Fruit fly (Drosophila melanogaster) whole organism, embryonic: ENCODE measurements around the gene RpL34b.

Source experiments
- Bdp1 ChIP-seq: fragments of 200-800 bp; sonication (Bioruptor generic); optimal IDR thresholded peaks from 3 replicates; lab custom pipeline; 2016; ENCODE audit warnings: missing biosample characterization, missing genetic modification characterization
- Blimp-1 ChIP-seq: fragments of 200-800 bp; sonication (Bioruptor generic); optimal IDR thresholded peaks from 3 replicates; lab custom pipeline; 2018; ENCODE audit warnings: missing biosample characterization, missing genetic modification characterization, mild to moderate bottlenecking, moderate library complexity, missing genetic modification reagents
- CG10366 ChIP-seq: fragments of 200-800 bp; sonication (Bioruptor generic); IDR thresholded peaks from 2 replicates; pipeline ENCODE4 v1.3.6; 2022; ENCODE audit warnings: missing biosample characterization, missing genetic modification characterization
- CG10431 ChIP-seq: fragments of 200-800 bp; sonication (Bioruptor generic); optimal IDR thresholded peaks from 3 replicates; lab custom pipeline; 2018; ENCODE audit warnings: missing biosample characterization, mild to moderate bottlenecking, missing genetic modification characterization
- CG11085 ChIP-seq: fragments of 200-800 bp; sonication (Bioruptor generic); IDR thresholded peaks from 2 replicates; pipeline ENCODE4 v1.3.6; 2022; ENCODE audit warnings: missing biosample characterization, missing genetic modification characterization
- CG11247 ChIP-seq: fragments of 200-800 bp; sonication (Bioruptor generic); IDR thresholded peaks from 2 replicates; pipeline ENCODE4 v1.3.6; 2022; ENCODE audit warnings: missing biosample characterization, missing genetic modification characterization
- CG11504 ChIP-seq: fragments of 200-800 bp; sonication (Bioruptor generic); optimal IDR thresholded peaks from 3 replicates; lab custom pipeline; 2019; ENCODE audit warnings: missing biosample characterization, mild to moderate bottlenecking, missing genetic modification characterization, moderate library complexity
- CG13894 ChIP-seq: fragments of 200-800 bp; sonication (Bioruptor generic); optimal IDR thresholded peaks from 3 replicates; lab custom pipeline; 2018; ENCODE audit warnings: missing biosample characterization, mild to moderate bottlenecking, missing genetic modification characterization, moderate library complexity
- CG14710 ChIP-seq: fragments of 200-800 bp; sonication (Bioruptor generic); optimal IDR thresholded peaks from 3 replicates; lab custom pipeline; 2019; ENCODE audit warnings: missing biosample characterization, mild to moderate bottlenecking, missing genetic modification characterization, moderate library complexity
- CG14860 ChIP-seq: fragments of 200-800 bp; sonication (Bioruptor generic); IDR thresholded peaks from 3 replicates; pipeline ENCODE4 v1.3.6; 2022; ENCODE audit warnings: missing biosample characterization, missing genetic modification characterization; ENCODE audit not compliant: partially characterized antibody
- CG17328 ChIP-seq: fragments of 200-800 bp; sonication (Bioruptor generic); IDR thresholded peaks from 2 replicates; pipeline ENCODE4 v1.3.6; 2022; ENCODE audit warnings: missing biosample characterization, missing genetic modification characterization
- CG17829 ChIP-seq: fragments of 200-800 bp; optimal IDR thresholded peaks from 2 replicates; lab custom pipeline; 2019; ENCODE audit warnings: missing biosample characterization, mild to moderate bottlenecking, missing genetic modification characterization, moderate library complexity
- CG2199 ChIP-seq: fragments of 200-800 bp; sonication (Bioruptor generic); IDR thresholded peaks from 3 replicates; pipeline ENCODE4 v1.3.6; 2022; ENCODE audit warnings: missing biosample characterization, missing genetic modification characterization
- CG2875 ChIP-seq: fragments of 200-800 bp; sonication (Bioruptor generic); optimal IDR thresholded peaks from 2 replicates; lab custom pipeline; 2017; ENCODE audit warnings: missing biosample characterization, mild to moderate bottlenecking, missing genetic modification characterization, missing genetic modification reagents
- CG34224 ChIP-seq: fragments of 200-800 bp; sonication (Bioruptor generic); IDR thresholded peaks from 3 replicates; pipeline ENCODE4 v1.3.6; 2022; ENCODE audit warnings: missing biosample characterization, missing genetic modification characterization; ENCODE audit not compliant: partially characterized antibody
- CG3995 ChIP-seq: fragments of 200-800 bp; sonication (Bioruptor generic); optimal IDR thresholded peaks from 3 replicates; lab custom pipeline; 2016; ENCODE audit warnings: missing biosample characterization, missing genetic modification characterization
- CG9797 ChIP-seq: fragments of 200-800 bp; sonication (Bioruptor generic); optimal IDR thresholded peaks from 3 replicates; lab custom pipeline; 2018; ENCODE audit warnings: missing biosample characterization, mild to moderate bottlenecking, missing genetic modification characterization
- CrebB ChIP-seq: fragments of 200-800 bp; sonication (Bioruptor generic); optimal IDR thresholded peaks from 3 replicates; lab custom pipeline; 2018; ENCODE audit warnings: missing biosample characterization, mild to moderate bottlenecking, missing genetic modification characterization
- Dip2 ChIP-seq: fragments of 200-800 bp; sonication (Bioruptor generic); IDR thresholded peaks from 2 replicates; pipeline ENCODE4 v1.3.6; 2022; ENCODE audit warnings: missing biosample characterization, missing genetic modification characterization
- Doc3 ChIP-seq: fragments of 200-800 bp; sonication (Bioruptor generic); IDR thresholded peaks from 3 replicates; pipeline ENCODE4 v1.3.6; 2022; ENCODE audit warnings: missing biosample characterization, missing genetic modification characterization; ENCODE audit not compliant: partially characterized antibody
- H15 ChIP-seq: fragments of 200-800 bp; sonication (Bioruptor generic); IDR thresholded peaks from 3 replicates; pipeline ENCODE4 v1.3.6; 2022; ENCODE audit warnings: missing biosample characterization, missing genetic modification characterization
- Hr78 ChIP-seq, 2 experiments: fragments of 200-800 bp in 1 of 2; fragments of >200 bp in 1 of 2; sonication (Bioruptor generic) in 1 of 2; optimal IDR thresholded peaks; 2 replicates each; lab custom pipeline; 2017 to 2019; ENCODE audit warnings: missing biosample characterization in 2 of 2, missing genetic modification characterization in 2 of 2, mild to moderate bottlenecking in 1 of 2, moderate library complexity in 1 of 2
- Hsf ChIP-seq: fragments of 200-800 bp; sonication (Bioruptor generic); optimal IDR thresholded peaks from 3 replicates; lab custom pipeline; 2016; ENCODE audit warnings: missing biosample characterization, missing genetic modification characterization
- MESR4 ChIP-seq: fragments of 200-800 bp; sonication (Bioruptor generic); optimal IDR thresholded peaks from 2 replicates; lab custom pipeline; 2018; ENCODE audit warnings: missing biosample characterization, mild to moderate bottlenecking, missing genetic modification characterization, moderate library complexity
- NC2α ChIP-seq: fragments of 200-800 bp; sonication (Bioruptor generic); optimal IDR thresholded peaks from 2 replicates; lab custom pipeline; 2016; ENCODE audit warnings: missing biosample characterization, missing genetic modification characterization
- NC2β ChIP-seq: fragments of 200-800 bp; sonication (Bioruptor generic); optimal IDR thresholded peaks from 2 replicates; lab custom pipeline; 2016; ENCODE audit warnings: missing biosample characterization, missing genetic modification characterization
- Scr ChIP-seq: fragments of 200-800 bp; sonication (Bioruptor generic); IDR thresholded peaks from 2 replicates; pipeline ENCODE4 v1.3.6; 2022; ENCODE audit warnings: missing biosample characterization, missing genetic modification characterization; ENCODE audit not compliant: partially characterized antibody
- Sin3A ChIP-seq: fragments of >200 bp; optimal IDR thresholded peaks from 2 replicates; lab custom pipeline; 2018
- Six4 ChIP-seq: fragments of 200-800 bp; sonication (Bioruptor generic); optimal IDR thresholded peaks from 2 replicates; lab custom pipeline; 2016; ENCODE audit warnings: missing biosample characterization, missing genetic modification characterization
- Sry-β ChIP-seq: fragments of 200-800 bp; sonication (Bioruptor generic); optimal IDR thresholded peaks from 2 replicates; lab custom pipeline; 2018; ENCODE audit warnings: missing biosample characterization, mild to moderate bottlenecking, missing genetic modification characterization, moderate library complexity
- Vsx1 ChIP-seq: fragments of 200-800 bp; sonication (Bioruptor generic); optimal IDR thresholded peaks from 2 replicates; lab custom pipeline; 2017; ENCODE audit warnings: missing biosample characterization, mild to moderate bottlenecking, missing genetic modification characterization, missing genetic modification reagents
- ase ChIP-seq: fragments of 200-800 bp; sonication (Bioruptor generic); IDR thresholded peaks from 3 replicates; pipeline ENCODE4 v1.3.6; 2022; ENCODE audit warnings: missing biosample characterization, missing genetic modification characterization
- bbx ChIP-seq: fragments of 200-800 bp; sonication (Bioruptor generic); IDR thresholded peaks from 2 replicates; pipeline ENCODE4 v1.3.6; 2022; ENCODE audit warnings: missing biosample characterization, missing genetic modification characterization; ENCODE audit not compliant: partially characterized antibody
- crp ChIP-seq, 2 experiments: fragments of 200-800 bp; sonication (Bioruptor generic); optimal IDR thresholded peaks; 2 replicates in 1 of 2; 3 replicates in 1 of 2; lab custom pipeline; 2017; ENCODE audit warnings: missing biosample characterization in 2 of 2, missing genetic modification characterization in 2 of 2, mild to moderate bottlenecking in 1 of 2, moderate library complexity in 1 of 2
- gro ChIP-seq: fragments of 200-800 bp; sonication (Bioruptor generic); optimal IDR thresholded peaks from 2 replicates; lab custom pipeline; 2016; ENCODE audit warnings: missing biosample characterization, missing genetic modification characterization
- gsb ChIP-seq: fragments of 200-800 bp; sonication (Bioruptor generic); IDR thresholded peaks from 2 replicates; pipeline ENCODE4 v1.3.6; 2022; ENCODE audit warnings: missing biosample characterization, missing genetic modification characterization
- inv ChIP-seq: fragments of 200-800 bp; sonication (Bioruptor generic); IDR thresholded peaks from 2 replicates; pipeline ENCODE4 v1.3.6; 2022; ENCODE audit warnings: missing biosample characterization, missing genetic modification characterization; ENCODE audit not compliant: partially characterized antibody
- ken ChIP-seq: fragments of 200-800 bp; sonication (Bioruptor generic); IDR thresholded peaks from 3 replicates; pipeline ENCODE4 v1.3.6; 2022; ENCODE audit warnings: missing biosample characterization, missing genetic modification characterization
- knrl ChIP-seq: fragments of 200-800 bp; sonication (Bioruptor generic); IDR thresholded peaks from 3 replicates; pipeline ENCODE4 v1.3.6; 2022; ENCODE audit warnings: missing biosample characterization, missing genetic modification characterization; ENCODE audit not compliant: partially characterized antibody
- nmo ChIP-seq: fragments of 200-800 bp; sonication (Bioruptor generic); optimal IDR thresholded peaks from 2 replicates; lab custom pipeline; 2018; ENCODE audit warnings: missing biosample characterization, mild to moderate bottlenecking, missing genetic modification characterization, moderate library complexity
- nom ChIP-seq: fragments of 200-800 bp; sonication (Bioruptor generic); optimal IDR thresholded peaks from 2 replicates; lab custom pipeline; 2017; ENCODE audit warnings: missing biosample characterization, missing genetic modification characterization, mild to moderate bottlenecking, moderate library complexity, missing genetic modification reagents
- org-1 ChIP-seq: fragments of 200-800 bp; sonication (Bioruptor generic); optimal IDR thresholded peaks from 2 replicates; lab custom pipeline; 2017; ENCODE audit warnings: missing biosample characterization, missing genetic modification characterization
- psq ChIP-seq: fragments of 200-800 bp; sonication (Bioruptor generic); optimal IDR thresholded peaks from 2 replicates; lab custom pipeline; 2017; ENCODE audit warnings: missing biosample characterization, missing genetic modification characterization
- row ChIP-seq: fragments of 200-800 bp; sonication (Bioruptor generic); IDR thresholded peaks from 3 replicates; pipeline ENCODE4 v1.3.6; 2022; ENCODE audit warnings: missing biosample characterization, missing genetic modification characterization
- sisA ChIP-seq: fragments of 200-800 bp; sonication (Bioruptor generic); IDR thresholded peaks from 2 replicates; pipeline ENCODE4 v1.3.6; 2022; ENCODE audit warnings: missing biosample characterization, missing genetic modification characterization
- tup ChIP-seq: fragments of 200-800 bp; sonication (Bioruptor generic); optimal IDR thresholded peaks from 2 replicates; lab custom pipeline; 2016; ENCODE audit warnings: missing biosample characterization, mild to moderate bottlenecking, missing genetic modification characterization, moderate library complexity
- vfl ChIP-seq: fragments of 200-800 bp; sonication (Bioruptor generic); optimal IDR thresholded peaks from 2 replicates; lab custom pipeline; 2016; ENCODE audit warnings: missing biosample characterization, missing genetic modification characterization
- wek ChIP-seq: fragments of 200-800 bp; sonication (Bioruptor generic); optimal IDR thresholded peaks from 3 replicates; lab custom pipeline; 2018; ENCODE audit warnings: missing biosample characterization, mild to moderate bottlenecking, missing genetic modification characterization, moderate library complexity
- zfh1 ChIP-seq: fragments of 200-800 bp; sonication (Bioruptor generic); IDR thresholded peaks from 3 replicates; pipeline ENCODE4 v1.3.6; 2022; ENCODE audit warnings: missing biosample characterization, missing genetic modification characterization

RpL34b gene

DNA sequence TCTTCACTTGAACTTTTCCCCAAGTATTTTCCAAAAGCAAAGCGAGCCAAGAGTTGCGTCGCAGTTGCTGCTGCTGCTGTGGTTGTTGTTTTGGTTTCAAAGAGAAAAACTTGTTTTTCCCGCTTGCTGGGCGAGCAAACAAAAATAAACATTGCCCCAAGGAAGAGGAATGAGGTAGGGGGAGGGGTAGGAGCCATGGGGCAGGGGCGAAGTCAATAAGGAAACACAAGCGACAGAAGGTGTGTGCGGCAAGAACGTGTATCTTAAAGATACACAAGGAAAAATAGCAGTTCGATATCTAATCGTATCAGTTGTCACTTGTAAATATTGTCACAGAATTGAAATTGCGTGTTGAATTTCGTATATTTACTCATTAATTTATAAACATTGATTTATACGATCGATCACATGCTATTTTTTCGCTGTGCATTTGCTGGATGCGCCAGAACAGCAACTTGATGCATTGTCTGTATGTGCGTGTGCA is 7.4 kb downstream of the RpL34b start (continued):
- TF ChIP-seq Scr (GFP tag; lab: Robert Waterston, UW) (no peak), wek (GFP tag; lab: Kevin White, UChicago) (peak; percentile 70), CG11504 (peak; percentile 60), CG10366 (GFP tag; lab: Robert Waterston, UW) (peak; percentile 39), CG17328 (GFP tag; lab: Robert Waterston, UW) (peak; percentile 76), CG34224 (GFP tag; lab: Robert Waterston, UW) (no peak), CG14710 (tag; lab: Kevin White, UChicago) (peak; percentile 85), CG11247 (GFP tag; lab: Robert Waterston, UW) (peak; percentile 32), Sry-β (GFP tag; lab: Kevin White, UChicago) (peak; percentile 33), MESR4 (peak; percentile 25), nom (GFP tag; lab: Kevin White, UChicago) (peak; percentile 93), CG14860 (GFP tag; lab: Robert Waterston, UW) (no peak), knrl (GFP tag; lab: Robert Waterston, UW) (0 out of 3 replicates have a peak, but pooled peaks have one; percentile 14), gsb (peak; percentile 38; the same call in 1 of the 2 replicates), org-1 (peak; percentile 42), crp (GFP tag; optimal IDR thresholded peaks at IDR 0.05; lab: Kevin White, UChicago) (no peak), zfh1 (GFP tag; lab: Robert Waterston, UW) (peak; percentile 76), CG2875 (peak; percentile 70), psq (GFP tag; lab: Kevin White, UChicago) (no peak), Hsf (GFP tag; lab: Kevin White, UChicago) (peak; percentile 49), Dip2 (GFP tag; lab: Robert Waterston, UW) (no peak), CG10431 (GFP tag; lab: Kevin White, UChicago) (peak; percentile 61), bbx (GFP tag; lab: Robert Waterston, UW) (0 out of 2 replicates have a peak, but pooled peaks have one; percentile 18), Sin3A (lab: Kevin White, UChicago) (no peak), Bdp1 (peak; percentile 33), ase (GFP tag; lab: Robert Waterston, UW) (0 out of 3 replicates have a peak, but pooled peaks have one; percentile 54), row (GFP tag; lab: Robert Waterston, UW) (peak; percentile 75), CG2199 (GFP tag; lab: Robert Waterston, UW) (0 out of 3 replicates have a peak, but pooled peaks have one; percentile 18), sisA (GFP tag; lab: Robert Waterston, UW) (peak; percentile 58), CG17829 (tag; lab: Kevin White, UChicago) (peak; percentile 84), Blimp-1 (GFP tag; lab: Kevin White, UChicago) (peak; percentile 81), vfl (GFP tag; lab: Kevin White, UChicago) (no peak), CG11085 (GFP tag; lab: Robert Waterston, UW) (no peak), H15 (GFP tag; lab: Robert Waterston, UW) (peak; percentile 70; the same call in 2 of the 3 replicates), Doc3 (GFP tag; lab: Robert Waterston, UW) (no peak), inv (GFP tag; lab: Robert Waterston, UW) (no peak), tup (GFP tag; lab: Kevin White, UChicago) (peak; percentile 44), Vsx1 (GFP tag; lab: Kevin White, UChicago) (peak; percentile 58), NC2α (GFP tag; lab: Kevin White, UChicago) (peak; percentile 33), CG3995 (GFP tag; lab: Kevin White, UChicago) (no peak), CrebB (peak; percentile 78), Hr78 (GFP tag; optimal IDR thresholded peaks at IDR 0.05; lab: Kevin White, UChicago) (peak in 1 of 2 experiments; percentile 25), Six4 (GFP tag; lab: Kevin White, UChicago) (peak; percentile 49), CG13894 (no peak), ken (GFP tag; lab: Robert Waterston, UW) (peak; percentile 66; the same call in 2 of the 3 replicates), CG9797 (GFP tag; lab: Kevin White, UChicago) (peak; percentile 19), NC2β (GFP tag; lab: Kevin White, UChicago) (peak; percentile 53), gro (no peak), nmo (GFP tag; lab: Kevin White, UChicago) (peak; percentile 78)
